Worm (Caenorhabditis elegans) whole organism, young adult: ENCODE data around the gene Y46G5A.47.

Source experiments
- F57A8.1 ChIP-seq: fragments of 200-800 bp; sonication (Bioruptor generic); optimal IDR thresholded peaks from 2 replicates; lab custom pipeline; 2018; ENCODE audit warnings: mild to moderate bottlenecking, missing genetic modification characterization, moderate library complexity, missing compliant biosample characterization
- F57C9.4 ChIP-seq: sonication (generic microtip); optimal IDR thresholded peaks from 2 replicates; lab custom pipeline; 2017; ENCODE audit warnings: mild to moderate bottlenecking, missing genetic modification characterization, missing compliant biosample characterization
- egrh-3 ChIP-seq: fragments of 200-800 bp; sonication (Bioruptor generic); IDR thresholded peaks from 2 replicates; pipeline ENCODE4 v1.3.6; 2022; ENCODE audit warnings: missing genetic modification reagents, missing genetic modification characterization, missing compliant biosample characterization
- fkh-3 ChIP-seq: sonication (generic microtip); optimal IDR thresholded peaks from 2 replicates; lab custom pipeline; 2016; ENCODE audit warnings: mild to moderate bottlenecking, missing genetic modification characterization, missing compliant biosample characterization
- snpc-4 ChIP-seq, 5 experiments: fragments of 150-350 bp in 1 of 5; sonication (generic microtip) in 4 of 5; optimal IDR thresholded peaks; 2 replicates each; lab custom pipeline; 2014 to 2018; ENCODE audit warnings: missing genetic modification characterization in 5 of 5, missing biosample characterization in 3 of 5, antibody characterized with exemption in 2 of 5, mild to moderate bottlenecking in 2 of 5, missing compliant biosample characterization in 2 of 5, missing genotype in 2 of 5, moderate library complexity in 2 of 5, missing genetic modification reagents in 1 of 5

DNA sequence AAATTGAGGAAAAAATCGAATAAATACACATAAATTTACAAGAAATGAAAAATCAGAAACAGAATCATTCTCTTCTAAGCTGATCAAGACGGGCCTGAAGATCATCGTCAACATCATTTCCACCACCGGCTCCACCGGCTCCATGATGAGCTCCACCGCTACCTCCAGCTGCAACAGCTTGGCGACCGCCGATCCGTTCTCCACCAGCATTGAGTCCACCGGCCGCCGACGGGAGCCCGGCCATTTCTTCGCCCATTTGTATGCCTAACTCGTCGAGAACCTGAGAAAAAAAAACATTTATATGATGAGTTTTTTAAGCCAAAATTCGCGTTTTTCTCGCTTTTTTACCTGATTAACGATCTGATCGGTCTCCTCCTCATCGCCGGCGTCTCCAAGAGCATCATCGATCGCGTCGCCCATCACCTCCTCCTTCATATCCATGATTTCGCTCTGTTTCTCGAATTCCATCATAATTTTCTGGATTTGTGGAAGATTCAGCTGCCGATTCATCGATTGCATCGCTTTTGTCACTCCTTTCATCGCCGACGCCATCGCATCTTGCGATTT lies 37.8 kb downstream of the Y46G5A.47 start:
- no peak for TF ChIP-seq snpc-4 (GFP tag; optimal IDR thresholded peaks at IDR 0.05; lab: Kevin White, UChicago)
- no peak for TF ChIP-seq snpc-4 (tag; optimal IDR thresholded peaks at IDR 0.05; lab: Kevin White, UChicago)
- TF ChIP-seq egrh-3 (GFP tag; lab: Robert Waterston, UW) = peak; percentile 59; the same call in 1 of the 2 replicates
- no peak for TF ChIP-seq F57C9.4 (tag; lab: Kevin White, UChicago)
- no peak for TF ChIP-seq fkh-3
- no peak for TF ChIP-seq F57A8.1 (GFP tag; lab: Kevin White, UChicago)
